Worm (Caenorhabditis elegans): Measurements from ENCODE around the gene srw-120.

- no peak for TF ChIP-seq F49E8.2 (tag; optimal IDR thresholded peaks at IDR 0.05; ENCODE audit: insufficient read depth)
- no peak for TF ChIP-seq B0261.1 (tag; optimal IDR thresholded peaks at IDR 0.05)
- no peak for TF ChIP-seq rec-8 (tag; optimal IDR thresholded peaks at IDR 0.05)
- TF ChIP-seq cebp-2 (GFP tag; IDR thresholded peaks at IDR 0.05): no peak
- no peak for TF ChIP-seq attf-6 (GFP tag; IDR thresholded peaks at IDR 0.05)
- no peak for TF ChIP-seq ama-1 (optimal IDR thresholded peaks at IDR 0.05)
- TF ChIP-seq ama-1 (GFP tag; optimal IDR thresholded peaks at IDR 0.05): no peak
- no peak for TF ChIP-seq D2030.7 (GFP tag; IDR thresholded peaks at IDR 0.05)
- TF ChIP-seq nhr-90 (tag; optimal IDR thresholded peaks at IDR 0.05): no peak
- TF ChIP-seq rcor-1 (GFP tag; IDR thresholded peaks at IDR 0.05): no peak
- TF ChIP-seq hsf-1 (GFP tag; IDR thresholded peaks at IDR 0.05): no peak
These were observed 44.9 kb upstream of the srw-120 start for ce11 chrV:3040930-3041329.
